Worm (Caenorhabditis elegans): Measurements from ENCODE around the gene rfc-3.

Gene rfc-3

ce11 chrIV:13067200-13067599 lies 28.4 kb upstream of the rfc-3 start, which contains the start of gene col-131:
TSS of gene col-131 (minus strand) at chrIV:13067300.
- no peak for TF ChIP-seq flt-1 (GFP tag; IDR thresholded peaks at IDR 0.05)
- no peak for TF ChIP-seq med-1 (GFP tag; optimal IDR thresholded peaks at IDR 0.05; ENCODE audit: insufficient read depth)
- no peak for TF ChIP-seq tab-1 (GFP tag; IDR thresholded peaks at IDR 0.05)
- no peak for TF ChIP-seq ref-1 (GFP tag; conservative IDR thresholded peaks at IDR 0.05)
- TF ChIP-seq cog-1 (tag; optimal IDR thresholded peaks at IDR 0.05): no peak
- TF ChIP-seq ztf-23 (GFP tag; IDR thresholded peaks at IDR 0.05): no peak
- TF ChIP-seq klf-2 (GFP tag; conservative IDR thresholded peaks at IDR 0.05): no peak
- TF ChIP-seq T22C8.4 (GFP tag; IDR thresholded peaks at IDR 0.05): no peak
- TF ChIP-seq ztf-29 (GFP tag; IDR thresholded peaks at IDR 0.05): no peak

- no peak for TF ChIP-seq ztf-29 (GFP tag; IDR thresholded peaks at IDR 0.05)
- no peak for TF ChIP-seq flt-1 (GFP tag; IDR thresholded peaks at IDR 0.05)
- TF ChIP-seq med-1 (GFP tag; optimal IDR thresholded peaks at IDR 0.05; ENCODE audit: insufficient read depth): no peak
- TF ChIP-seq ztf-23 (GFP tag; IDR thresholded peaks at IDR 0.05): no peak
- no peak for TF ChIP-seq klf-2 (GFP tag; conservative IDR thresholded peaks at IDR 0.05)
- no peak for TF ChIP-seq tab-1 (GFP tag; IDR thresholded peaks at IDR 0.05)
- TF ChIP-seq cog-1 (tag; optimal IDR thresholded peaks at IDR 0.05): no peak
- TF ChIP-seq ref-1 (GFP tag; conservative IDR thresholded peaks at IDR 0.05): no peak
- TF ChIP-seq T22C8.4 (GFP tag; IDR thresholded peaks at IDR 0.05): no peak
These were observed 27.1 kb upstream of the rfc-3 start, which contains the start of gene scl-6 for ce11 chrIV:13068451-13068850. TSS of gene scl-6 (plus strand) at chrIV:13068751.

- TF ChIP-seq med-1 (GFP tag; optimal IDR thresholded peaks at IDR 0.05; ENCODE audit: insufficient read depth): no peak
- TF ChIP-seq ztf-23 (GFP tag; IDR thresholded peaks at IDR 0.05): no peak
- no peak for TF ChIP-seq T22C8.4 (GFP tag; IDR thresholded peaks at IDR 0.05)
- no peak for TF ChIP-seq ztf-29 (GFP tag; IDR thresholded peaks at IDR 0.05)
- TF ChIP-seq ref-1 (GFP tag; conservative IDR thresholded peaks at IDR 0.05): no peak
- no peak for TF ChIP-seq cog-1 (tag; optimal IDR thresholded peaks at IDR 0.05)
- no peak for TF ChIP-seq klf-2 (GFP tag; conservative IDR thresholded peaks at IDR 0.05)
- TF ChIP-seq tab-1 (GFP tag; IDR thresholded peaks at IDR 0.05): no peak
- no peak for TF ChIP-seq flt-1 (GFP tag; IDR thresholded peaks at IDR 0.05)
These were observed 25.4 kb upstream of the rfc-3 start, which contains the start of gene scl-7 for ce11 chrIV:13070142-13070541. TSS of gene scl-7 (plus strand) at chrIV:13070442.

- TF ChIP-seq ztf-29 (GFP tag; IDR thresholded peaks at IDR 0.05) (no peak), cog-1 (tag; optimal IDR thresholded peaks at IDR 0.05) (no peak)
These were observed 24.1 kb upstream of the rfc-3 start, which contains the start of gene scl-8 for ce11 chrIV:13071445-13071844. TSS of gene scl-8 (plus strand) at chrIV:13071745.

ce11 chrIV:13075625-13076252 lies 19.8 kb upstream of the rfc-3 start:
- TF ChIP-seq ztf-23 (GFP tag; IDR thresholded peaks at IDR 0.05) (no peak), cog-1 (tag; optimal IDR thresholded peaks at IDR 0.05) (no peak), klf-2 (GFP tag; conservative IDR thresholded peaks at IDR 0.05) (no peak), ref-1 (GFP tag; conservative IDR thresholded peaks at IDR 0.05) (no peak), flt-1 (GFP tag; IDR thresholded peaks at IDR 0.05) (no peak), med-1 (GFP tag; optimal IDR thresholded peaks at IDR 0.05; ENCODE audit: insufficient read depth) (no peak), tab-1 (GFP tag; IDR thresholded peaks at IDR 0.05) (no peak), ztf-29 (GFP tag; IDR thresholded peaks at IDR 0.05) (no peak), T22C8.4 (GFP tag; IDR thresholded peaks at IDR 0.05) (no peak)

ce11 chrIV:13076620-13077019 lies 18.9 kb upstream of the rfc-3 start, which contains the start of gene C39E9.7:
TSS of gene C39E9.7 (minus strand) at chrIV:13076720.
- TF ChIP-seq flt-1 (GFP tag; IDR thresholded peaks at IDR 0.05) (no peak), ztf-23 (GFP tag; IDR thresholded peaks at IDR 0.05) (no peak), ztf-29 (GFP tag; IDR thresholded peaks at IDR 0.05) (no peak), tab-1 (GFP tag; IDR thresholded peaks at IDR 0.05) (no peak), cog-1 (tag; optimal IDR thresholded peaks at IDR 0.05) (no peak), med-1 (GFP tag; optimal IDR thresholded peaks at IDR 0.05; ENCODE audit: insufficient read depth) (no peak), klf-2 (GFP tag; conservative IDR thresholded peaks at IDR 0.05) (no peak), ref-1 (GFP tag; conservative IDR thresholded peaks at IDR 0.05) (no peak), T22C8.4 (GFP tag; IDR thresholded peaks at IDR 0.05) (no peak)

- no peak for TF ChIP-seq klf-2 (GFP tag; conservative IDR thresholded peaks at IDR 0.05)
These were observed 17.9 kb upstream of the rfc-3 start for ce11 chrIV:13077694-13078093.

ce11 chrIV:13078342-13078741 lies 17.2 kb upstream of the rfc-3 start:
- TF ChIP-seq ztf-29 (GFP tag; IDR thresholded peaks at IDR 0.05) (no peak), cog-1 (tag; optimal IDR thresholded peaks at IDR 0.05) (no peak), klf-2 (GFP tag; conservative IDR thresholded peaks at IDR 0.05) (no peak), ztf-23 (GFP tag; IDR thresholded peaks at IDR 0.05) (no peak), med-1 (GFP tag; optimal IDR thresholded peaks at IDR 0.05; ENCODE audit: insufficient read depth) (no peak), T22C8.4 (GFP tag; IDR thresholded peaks at IDR 0.05) (no peak), flt-1 (GFP tag; IDR thresholded peaks at IDR 0.05) (no peak), ref-1 (GFP tag; conservative IDR thresholded peaks at IDR 0.05) (no peak), tab-1 (GFP tag; IDR thresholded peaks at IDR 0.05) (no peak)

ce11 chrIV:13079119-13079518 lies 16.4 kb upstream of the rfc-3 start, which contains the start of gene C39E9.8:
TSS of gene C39E9.8 (plus strand) at chrIV:13079446.
- TF ChIP-seq flt-1 (GFP tag; IDR thresholded peaks at IDR 0.05) (no peak), ztf-29 (GFP tag; IDR thresholded peaks at IDR 0.05) (no peak), tab-1 (GFP tag; IDR thresholded peaks at IDR 0.05) (no peak), cog-1 (tag; optimal IDR thresholded peaks at IDR 0.05) (no peak), med-1 (GFP tag; optimal IDR thresholded peaks at IDR 0.05; ENCODE audit: insufficient read depth) (no peak), ref-1 (GFP tag; conservative IDR thresholded peaks at IDR 0.05) (no peak), klf-2 (GFP tag; conservative IDR thresholded peaks at IDR 0.05) (no peak), T22C8.4 (GFP tag; IDR thresholded peaks at IDR 0.05) (no peak), ztf-23 (GFP tag; IDR thresholded peaks at IDR 0.05) (no peak)

- TF ChIP-seq T22C8.4 (GFP tag; IDR thresholded peaks at IDR 0.05) (no peak), ztf-29 (GFP tag; IDR thresholded peaks at IDR 0.05) (no peak), cog-1 (tag; optimal IDR thresholded peaks at IDR 0.05) (no peak), ztf-23 (GFP tag; IDR thresholded peaks at IDR 0.05) (no peak), flt-1 (GFP tag; IDR thresholded peaks at IDR 0.05) (no peak), klf-2 (GFP tag; conservative IDR thresholded peaks at IDR 0.05) (no peak), med-1 (GFP tag; optimal IDR thresholded peaks at IDR 0.05; ENCODE audit: insufficient read depth) (no peak), tab-1 (GFP tag; IDR thresholded peaks at IDR 0.05) (no peak), ref-1 (GFP tag; conservative IDR thresholded peaks at IDR 0.05) (no peak)
These were observed 15.4 kb upstream of the rfc-3 start for ce11 chrIV:13080185-13080584.
